5 fruit fly cellular contexts compared by ENCODE assay signal in genomic region chr3R:23257986-23258427, dm6.
TF ChIP-seq lines count a peak whose summit lies in the region.

Gene wda, minus strand, starts transcription at chr3R:23258087.
Gene Pex11c, plus strand, starts transcription at chr3R:23258365.

- TF ChIP-seq CTCF in whole organism, embryonic (GFP tag; optimal IDR thresholded peaks at IDR 0.05; lab: Kevin White, UChicago), result no peak

TF ChIP-seq in whole organism, adult, 20 proteins besides CTCF, POLR2A, EP300 and RAD21 (continues in another document):
- TF ChIP-seq Clk (GFP tag; optimal IDR thresholded peaks at IDR 0.05; lab: Kevin White, UChicago) (peak; percentile 18), kay (GFP tag; lab: Kevin White, UChicago; ENCODE audit: borderline replicate concordance) (peak; percentile 75), CG33017 (tag; optimal IDR thresholded peaks at IDR 0.05; lab: Kevin White, UChicago) (peak; percentile 92), ovo (GFP tag; optimal IDR thresholded peaks at IDR 0.05; lab: Kevin White, UChicago) (peak; percentile 60), CG5204 (GFP tag; optimal IDR thresholded peaks at IDR 0.05; lab: Kevin White, UChicago) (no peak), pad (GFP tag; optimal IDR thresholded peaks at IDR 0.05; lab: Kevin White, UChicago) (peak; percentile 64), tj (GFP tag; optimal IDR thresholded peaks at IDR 0.05; lab: Kevin White, UChicago) (peak; percentile 68), bab1 (GFP tag; optimal IDR thresholded peaks at IDR 0.05; lab: Kevin White, UChicago) (peak; percentile 81), CG11617 (GFP tag; optimal IDR thresholded peaks at IDR 0.05; lab: Kevin White, UChicago) (peak; percentile 89), CG7101 (tag; optimal IDR thresholded peaks at IDR 0.05; lab: Kevin White, UChicago) (peak; percentile 95), cnc (optimal IDR thresholded peaks at IDR 0.05; lab: Kevin White, UChicago) (no peak), Mnt (GFP tag; optimal IDR thresholded peaks at IDR 0.05; lab: Kevin White, UChicago) (peak; percentile 54), CG14711 (tag; optimal IDR thresholded peaks at IDR 0.05; lab: Kevin White, UChicago) (peak; percentile 87), Crg-1 (GFP tag; optimal IDR thresholded peaks at IDR 0.05; lab: Kevin White, UChicago) (peak; percentile 22), CG12768 (GFP tag; optimal IDR thresholded peaks at IDR 0.05; lab: Kevin White, UChicago) (peak; percentile 60), CG7045 (GFP tag; optimal IDR thresholded peaks at IDR 0.05; lab: Kevin White, UChicago) (peak; percentile 68), toe (GFP tag; optimal IDR thresholded peaks at IDR 0.05; lab: Kevin White, UChicago) (peak; percentile 3), cic (GFP tag; optimal IDR thresholded peaks at IDR 0.05; lab: Kevin White, UChicago) (no peak)

TF ChIP-seq in whole organism, embryonic, 481 proteins besides CTCF, POLR2A, EP300 and RAD21 (continues in another document):
- no peak for TF ChIP-seq CG13894 (tag; optimal IDR thresholded peaks at IDR 0.05; lab: Kevin White, UChicago)
- peak in 1 of 2 experiments; percentile 64 for TF ChIP-seq tll (GFP tag; optimal IDR thresholded peaks at IDR 0.05; lab: Kevin White, UChicago)
- peak; percentile 79 for TF ChIP-seq Med (GFP tag; lab: Kevin White, UChicago)
- TF ChIP-seq nau (GFP tag; optimal IDR thresholded peaks at IDR 0.05; lab: Kevin White, UChicago), result no peak
- no peak for TF ChIP-seq CG11093 (GFP tag; IDR thresholded peaks at IDR 0.05; lab: Robert Waterston, UW)
- TF ChIP-seq Dip2 (GFP tag; IDR thresholded peaks at IDR 0.05; lab: Robert Waterston, UW), result no peak
- peak; percentile 75 for TF ChIP-seq CG2875 (GFP tag; optimal IDR thresholded peaks at IDR 0.05; lab: Kevin White, UChicago)
- TF ChIP-seq CG5953 (GFP tag; IDR thresholded peaks at IDR 0.05; lab: Robert Waterston, UW), result peak; percentile 68
- peak; percentile 70 for TF ChIP-seq CG12104 (GFP tag; optimal IDR thresholded peaks at IDR 0.05; lab: Kevin White, UChicago)
- peak; percentile 54 for TF ChIP-seq hbn (GFP tag; IDR thresholded peaks at IDR 0.05; lab: Robert Waterston, UW; ENCODE audit: partially characterized antibody)
- no peak for TF ChIP-seq CG17912 (GFP tag; optimal IDR thresholded peaks at IDR 0.05; lab: Kevin White, UChicago)
- peak; percentile 37 for TF ChIP-seq pzg (GFP tag; optimal IDR thresholded peaks at IDR 0.05; lab: Kevin White, UChicago)
- TF ChIP-seq CG9876 (GFP tag; optimal IDR thresholded peaks at IDR 0.05; lab: Kevin White, UChicago), result no peak
- TF ChIP-seq ap (GFP tag; IDR thresholded peaks at IDR 0.05; lab: Robert Waterston, UW), result peak; percentile 73; the same call in 1 of the 2 replicates
- TF ChIP-seq CG17829 (tag; optimal IDR thresholded peaks at IDR 0.05; lab: Kevin White, UChicago), result peak; percentile 96
- TF ChIP-seq NC2β (GFP tag; optimal IDR thresholded peaks at IDR 0.05; lab: Kevin White, UChicago), result peak; percentile 19
- peak; percentile 94 for TF ChIP-seq unpg (GFP tag; optimal IDR thresholded peaks at IDR 0.05; lab: Kevin White, UChicago)
- peak; percentile 77 for TF ChIP-seq CG12299 (tag; optimal IDR thresholded peaks at IDR 0.05; lab: Kevin White, UChicago)

TF ChIP-seq in whole organism, prepupa, 60 proteins besides CTCF, POLR2A, EP300 and RAD21 (continues in another document):
- TF ChIP-seq CG9139 (GFP tag; optimal IDR thresholded peaks at IDR 0.05; lab: Kevin White, UChicago), result no peak
- peak; percentile 54 for TF ChIP-seq fkh (GFP tag; optimal IDR thresholded peaks at IDR 0.05; lab: Kevin White, UChicago)
- peak; percentile 7 for TF ChIP-seq Lpt (GFP tag; optimal IDR thresholded peaks at IDR 0.05; lab: Kevin White, UChicago)
- peak; percentile 85 for TF ChIP-seq acj6 (GFP tag; optimal IDR thresholded peaks at IDR 0.05; lab: Kevin White, UChicago)
- TF ChIP-seq CG8119 (GFP tag; IDR thresholded peaks at IDR 0.05; lab: Robert Waterston, UW), result peak; percentile 80; the same call in 2 of the 3 replicates
- TF ChIP-seq ss (GFP tag; optimal IDR thresholded peaks at IDR 0.05; lab: Kevin White, UChicago), result peak in 1 of 2 experiments; percentile 49
- peak; percentile 78 for TF ChIP-seq CG6792 (GFP tag; optimal IDR thresholded peaks at IDR 0.05; lab: Kevin White, UChicago)
- peak; percentile 65 for TF ChIP-seq net (GFP tag; optimal IDR thresholded peaks at IDR 0.05; lab: Kevin White, UChicago)
- TF ChIP-seq Hr4 (GFP tag; optimal IDR thresholded peaks at IDR 0.05; lab: Kevin White, UChicago), result peak; percentile 57
- TF ChIP-seq dsx (GFP tag; optimal IDR thresholded peaks at IDR 0.05; lab: Kevin White, UChicago; ENCODE audit: poor library complexity, severe bottlenecking), result peak; percentile 78
- peak; percentile 67 for TF ChIP-seq vri (GFP tag; optimal IDR thresholded peaks at IDR 0.05; lab: Kevin White, UChicago)
- peak; percentile 44 for TF ChIP-seq CG1621 (tag; optimal IDR thresholded peaks at IDR 0.05; lab: Kevin White, UChicago)
- TF ChIP-seq CG3032 (tag; optimal IDR thresholded peaks at IDR 0.05; lab: Kevin White, UChicago), result peak; percentile 86
- peak; percentile 59 for TF ChIP-seq CG3919 (GFP tag; optimal IDR thresholded peaks at IDR 0.05; lab: Kevin White, UChicago)
- peak; percentile 41 for TF ChIP-seq Sox14 (GFP tag; optimal IDR thresholded peaks at IDR 0.05; lab: Kevin White, UChicago)
- peak; percentile 76 for TF ChIP-seq dac (GFP tag; optimal IDR thresholded peaks at IDR 0.05; lab: Kevin White, UChicago)
- peak; percentile 2 to 68 for TF ChIP-seq salr (GFP tag; optimal IDR thresholded peaks at IDR 0.05; lab: Kevin White, UChicago)
- TF ChIP-seq CG11762 (GFP tag; optimal IDR thresholded peaks at IDR 0.05; lab: Kevin White, UChicago; ENCODE audit: insufficient read depth), result peak; percentile 27

TF ChIP-seq in whole organism, pupa, 21 proteins besides CTCF, POLR2A, EP300 and RAD21:
- peak; percentile 77 for TF ChIP-seq Snoo (tag; optimal IDR thresholded peaks at IDR 0.05; lab: Kevin White, UChicago)
- no peak for TF ChIP-seq CG10348 (GFP tag; IDR thresholded peaks at IDR 0.05; lab: Robert Waterston, UW)
- TF ChIP-seq CG15710 (tag; optimal IDR thresholded peaks at IDR 0.05; lab: Kevin White, UChicago), result peak; percentile 86
- peak; percentile 59 for TF ChIP-seq Pif1B (GFP tag; optimal IDR thresholded peaks at IDR 0.05; lab: Kevin White, UChicago)
- TF ChIP-seq gl (tag; optimal IDR thresholded peaks at IDR 0.05; lab: Kevin White, UChicago), result no peak
- peak; percentile 77 for TF ChIP-seq CG8159 (tag; optimal IDR thresholded peaks at IDR 0.05; lab: Kevin White, UChicago)
- TF ChIP-seq CG13204 (GFP tag; optimal IDR thresholded peaks at IDR 0.05; lab: Kevin White, UChicago), result no peak
- TF ChIP-seq CG9948 (tag; optimal IDR thresholded peaks at IDR 0.05; lab: Kevin White, UChicago), result peak; percentile 59
- TF ChIP-seq Pif1A (GFP tag; optimal IDR thresholded peaks at IDR 0.05; lab: Kevin White, UChicago), result no peak
- TF ChIP-seq EcR (GFP tag; optimal IDR thresholded peaks at IDR 0.05; lab: Kevin White, UChicago), result no peak
- TF ChIP-seq CG12605 (GFP tag; IDR thresholded peaks at IDR 0.05; lab: Robert Waterston, UW), result no peak
- TF ChIP-seq rn (GFP tag; IDR thresholded peaks at IDR 0.05; lab: Robert Waterston, UW), result peak; percentile 50; the same call in 1 of the 2 replicates
- peak; percentile 69 for TF ChIP-seq CG34367 (tag; optimal IDR thresholded peaks at IDR 0.05; lab: Kevin White, UChicago)
- TF ChIP-seq CG14655 (GFP tag; optimal IDR thresholded peaks at IDR 0.05; lab: Kevin White, UChicago), result peak; percentile 79
- TF ChIP-seq CG17806 (tag; optimal IDR thresholded peaks at IDR 0.05; lab: Kevin White, UChicago), result peak; percentile 63
- peak; percentile 41 for TF ChIP-seq D1 (tag; optimal IDR thresholded peaks at IDR 0.05; lab: Kevin White, UChicago)
- peak; percentile 79 for TF ChIP-seq CG32121 (GFP tag; IDR thresholded peaks at IDR 0.05; lab: Robert Waterston, UW)
- peak; percentile 32 for TF ChIP-seq CG8301 (tag; optimal IDR thresholded peaks at IDR 0.05; lab: Kevin White, UChicago)
- TF ChIP-seq CG4496 (GFP tag; IDR thresholded peaks at IDR 0.05; lab: Robert Waterston, UW), result peak; percentile 55; the same call in 1 of the 3 replicates
- peak; percentile 78 for TF ChIP-seq Ets98B (GFP tag; IDR thresholded peaks at IDR 0.05; lab: Robert Waterston, UW)
- TF ChIP-seq fd96Ca (GFP tag; IDR thresholded peaks at IDR 0.05; lab: Robert Waterston, UW), result no peak

TF ChIP-seq in whole organism, wandering third instar larva, 38 proteins besides CTCF, POLR2A, EP300 and RAD21 (continues in another document):
- peak; percentile 54 for TF ChIP-seq woc (GFP tag; optimal IDR thresholded peaks at IDR 0.05; lab: Kevin White, UChicago)
- peak; percentile 85 for TF ChIP-seq OdsH (GFP tag; optimal IDR thresholded peaks at IDR 0.05; lab: Kevin White, UChicago)
- TF ChIP-seq fru (GFP tag; optimal IDR thresholded peaks at IDR 0.05; lab: Kevin White, UChicago), result peak; percentile 60
- TF ChIP-seq N (GFP tag; optimal IDR thresholded peaks at IDR 0.05; lab: Kevin White, UChicago), result no peak
- no peak for TF ChIP-seq Mio (GFP tag; optimal IDR thresholded peaks at IDR 0.05; lab: Kevin White, UChicago)
- TF ChIP-seq Hnf4 (GFP tag; optimal IDR thresholded peaks at IDR 0.05; lab: Kevin White, UChicago), result peak; percentile 72
- no peak for TF ChIP-seq usp (GFP tag; optimal IDR thresholded peaks at IDR 0.05; lab: Kevin White, UChicago)
- TF ChIP-seq sv (GFP tag; optimal IDR thresholded peaks at IDR 0.05; lab: Kevin White, UChicago), result peak; percentile 66
- TF ChIP-seq dsf (GFP tag; optimal IDR thresholded peaks at IDR 0.05; lab: Kevin White, UChicago; ENCODE audit: borderline replicate concordance), result peak; percentile 19
- TF ChIP-seq rgr (GFP tag; optimal IDR thresholded peaks at IDR 0.05; lab: Kevin White, UChicago), result peak; percentile 86
- TF ChIP-seq Myc (optimal IDR thresholded peaks at IDR 0.05; lab: Kevin White, UChicago), result peak; percentile 90
- no peak for TF ChIP-seq Vsx2 (GFP tag; optimal IDR thresholded peaks at IDR 0.05; lab: Kevin White, UChicago; ENCODE audit: partially characterized antibody)
- TF ChIP-seq Abd-B (GFP tag; optimal IDR thresholded peaks at IDR 0.05; lab: Kevin White, UChicago), result no peak
- no peak for TF ChIP-seq tai (GFP tag; optimal IDR thresholded peaks at IDR 0.05; lab: Kevin White, UChicago)
- TF ChIP-seq br (GFP tag; optimal IDR thresholded peaks at IDR 0.05; lab: Kevin White, UChicago), result peak; percentile 48
- TF ChIP-seq CrebA (GFP tag; optimal IDR thresholded peaks at IDR 0.05; lab: Kevin White, UChicago; ENCODE audit: borderline replicate concordance), result no peak
- peak; percentile 91 for TF ChIP-seq HLH106 (tag; optimal IDR thresholded peaks at IDR 0.05; lab: Kevin White, UChicago)
- TF ChIP-seq h (GFP tag; optimal IDR thresholded peaks at IDR 0.05; lab: Kevin White, UChicago), result peak; percentile 83
- TF ChIP-seq CG32264 (GFP tag; optimal IDR thresholded peaks at IDR 0.05; lab: Kevin White, UChicago), result no peak
- TF ChIP-seq Jra (GFP tag; optimal IDR thresholded peaks at IDR 0.05; lab: Kevin White, UChicago), result no peak
- peak; percentile 47 for TF ChIP-seq Hr83 (GFP tag; optimal IDR thresholded peaks at IDR 0.05; lab: Kevin White, UChicago; ENCODE audit: poor library complexity, severe bottlenecking)
- TF ChIP-seq Dif (GFP tag; optimal IDR thresholded peaks at IDR 0.05; lab: Kevin White, UChicago; ENCODE audit: partially characterized antibody), result no peak
- TF ChIP-seq brk (GFP tag; optimal IDR thresholded peaks at IDR 0.05; lab: Kevin White, UChicago), result peak; percentile 85
